Worm (Caenorhabditis elegans) whole organism, L1 larva: Measurements from ENCODE around the gene F42A10.5.

ENCODE experiments used
- C16A3.4 ChIP-seq: fragments of 150-350 bp; optimal IDR thresholded peaks from 2 replicates; lab custom pipeline; 2014; ENCODE audit warnings: missing biosample characterization, missing genetic modification characterization
- F16B12.6 ChIP-seq: fragments of 150-350 bp; optimal IDR thresholded peaks from 2 replicates; lab custom pipeline; 2014; ENCODE audit warnings: missing biosample characterization, missing genetic modification characterization
- aly-2 ChIP-seq: fragments of 150-350 bp; optimal IDR thresholded peaks from 2 replicates; lab custom pipeline; 2014; ENCODE audit warnings: missing biosample characterization, missing genetic modification characterization
- blmp-1 ChIP-seq: fragments of 150-350 bp; optimal IDR thresholded peaks from 2 replicates; lab custom pipeline; 2014; ENCODE audit warnings: missing biosample characterization, missing genetic modification characterization
- ceh-63 ChIP-seq: fragments of 200-800 bp; sonication (Bioruptor generic); optimal IDR thresholded peaks from 2 replicates; lab custom pipeline; 2018; ENCODE audit warnings: mild to moderate bottlenecking, missing genetic modification characterization, missing compliant biosample characterization
- ceh-8 ChIP-seq: fragments of 200-800 bp; sonication (Bioruptor generic); optimal IDR thresholded peaks from 2 replicates; lab custom pipeline; 2018; ENCODE audit warnings: mild to moderate bottlenecking, missing genetic modification characterization, moderate library complexity, missing compliant biosample characterization
- dpl-1 ChIP-seq, 3 experiments: fragments of 150-350 bp in 2 of 3; sonication (generic microtip) in 1 of 3; optimal IDR thresholded peaks; 2 replicates each; lab custom pipeline; 2014 to 2017; ENCODE audit warnings: missing biosample characterization in 3 of 3, missing genetic modification characterization in 3 of 3, missing genetic modification reagents in 3 of 3
- egl-27 ChIP-seq, 2 experiments: fragments of 150-350 bp in 1 of 2; sonication (generic microtip); optimal IDR thresholded peaks; 3 replicates each; lab custom pipeline; 2017 to 2018; ENCODE audit warnings: missing biosample characterization in 2 of 2, missing genetic modification characterization in 2 of 2, missing genetic modification reagents in 2 of 2
- elt-2 ChIP-seq: sonication (generic microtip); optimal IDR thresholded peaks from 2 replicates; lab custom pipeline; 2016; ENCODE audit warnings: missing genetic modification characterization, mild to moderate bottlenecking, inconsistent platforms, missing compliant biosample characterization, missing genetic modification reagents
- ets-5 ChIP-seq: fragments of 200-800 bp; sonication (Bioruptor generic); IDR thresholded peaks from 2 replicates; pipeline ENCODE4 v1.3.6; 2022; ENCODE audit warnings: missing genetic modification characterization, missing compliant biosample characterization
- fkh-4 ChIP-seq: sonication (generic microtip); optimal IDR thresholded peaks from 2 replicates; lab custom pipeline; 2016; ENCODE audit warnings: missing compliant biosample characterization, missing genetic modification characterization, borderline replicate concordance
- hlh-17 ChIP-seq: fragments of 200-800 bp; sonication (Bioruptor generic); optimal IDR thresholded peaks from 2 replicates; lab custom pipeline; 2018; ENCODE audit warnings: missing genetic modification characterization, mild to moderate bottlenecking, missing compliant biosample characterization, moderate library complexity, borderline replicate concordance
- hlh-4 ChIP-seq: sonication (generic microtip); optimal IDR thresholded peaks from 2 replicates; lab custom pipeline; 2016; ENCODE audit warnings: mild to moderate bottlenecking, missing genetic modification characterization, missing compliant biosample characterization
- hpl-2 ChIP-seq: fragments of 150-350 bp; optimal IDR thresholded peaks from 2 replicates; lab custom pipeline; 2014; ENCODE audit warnings: missing biosample characterization, missing genetic modification reagents, missing genetic modification characterization
- jun-1 ChIP-seq: fragments of 150-350 bp; optimal IDR thresholded peaks from 2 replicates; lab custom pipeline; 2014; ENCODE audit warnings: missing biosample characterization, missing genetic modification reagents, missing genetic modification characterization
- lin-13 ChIP-seq: fragments of 150-350 bp; optimal IDR thresholded peaks from 2 replicates; lab custom pipeline; 2014; ENCODE audit warnings: missing biosample characterization, missing genetic modification reagents, missing genetic modification characterization
- lin-14 ChIP-seq: fragments of 200-800 bp; sonication (Bioruptor generic); optimal IDR thresholded peaks from 2 replicates; lab custom pipeline; 2018; ENCODE audit warnings: mild to moderate bottlenecking, missing genetic modification characterization, moderate library complexity, missing compliant biosample characterization
- lin-35 ChIP-seq, 2 experiments: fragments of 150-350 bp; optimal IDR thresholded peaks; 2 replicates each; lab custom pipeline; 2014; ENCODE audit warnings: missing biosample characterization in 2 of 2, missing genetic modification characterization in 2 of 2, missing genetic modification reagents in 2 of 2
- lsy-2 ChIP-seq, 2 experiments: fragments of 150-350 bp; optimal IDR thresholded peaks; 2 replicates each; lab custom pipeline; 2014; ENCODE audit warnings: missing biosample characterization in 2 of 2, missing genetic modification characterization in 2 of 2
- mab-9 ChIP-seq: fragments of 200-800 bp; sonication (Bioruptor generic); IDR thresholded peaks from 2 replicates; pipeline ENCODE4 v1.3.6; 2022; ENCODE audit warnings: missing genetic modification reagents, missing genetic modification characterization, missing compliant biosample characterization
- mef-2 ChIP-seq: fragments of 150-350 bp; optimal IDR thresholded peaks from 2 replicates; lab custom pipeline; 2014; ENCODE audit warnings: missing biosample characterization, missing genetic modification characterization
- mep-1 ChIP-seq: fragments of 150-350 bp; optimal IDR thresholded peaks from 2 replicates; lab custom pipeline; 2014; ENCODE audit warnings: missing biosample characterization, missing genetic modification characterization
- nhr-11 ChIP-seq: fragments of 150-350 bp; optimal IDR thresholded peaks from 2 replicates; lab custom pipeline; 2014; ENCODE audit warnings: missing biosample characterization, missing genetic modification characterization
- nhr-20 ChIP-seq: sonication (generic microtip); optimal IDR thresholded peaks from 2 replicates; lab custom pipeline; 2016; ENCODE audit warnings: mild to moderate bottlenecking, missing genetic modification characterization, missing compliant biosample characterization
- nhr-47 ChIP-seq: sonication (generic microtip); optimal IDR thresholded peaks from 2 replicates; lab custom pipeline; 2016; ENCODE audit warnings: mild to moderate bottlenecking, missing genetic modification characterization, moderate library complexity, missing compliant biosample characterization
- nhr-71 ChIP-seq: sonication (generic microtip); optimal IDR thresholded peaks from 2 replicates; lab custom pipeline; 2016; ENCODE audit warnings: mild to moderate bottlenecking, missing genetic modification characterization, moderate library complexity, missing compliant biosample characterization
- nhr-77 ChIP-seq: fragments of 150-350 bp; optimal IDR thresholded peaks from 2 replicates; lab custom pipeline; 2014; ENCODE audit warnings: missing biosample characterization, missing genetic modification characterization
- nhr-85 ChIP-seq: sonication (generic microtip); peaks from one replicate; lab custom pipeline; 2016; ENCODE audit warnings: missing genetic modification characterization, inconsistent platforms, missing compliant biosample characterization
- nhr-90 ChIP-seq: sonication (generic microtip); optimal IDR thresholded peaks from 2 replicates; lab custom pipeline; 2016; ENCODE audit warnings: mild to moderate bottlenecking, missing genetic modification characterization, missing compliant biosample characterization; ENCODE audit not compliant: poor library complexity
- pag-3 ChIP-seq: sonication (generic microtip); optimal IDR thresholded peaks from 2 replicates; lab custom pipeline; 2017; ENCODE audit warnings: missing genetic modification characterization, mild to moderate bottlenecking, missing compliant biosample characterization, antibody characterized with exemption, borderline replicate concordance; ENCODE audit not compliant: insufficient read depth
- pax-3 ChIP-seq: fragments of 200-800 bp; sonication (Bioruptor generic); optimal IDR thresholded peaks from 2 replicates; lab custom pipeline; 2018; ENCODE audit warnings: mild to moderate bottlenecking, missing genetic modification characterization, moderate library complexity, missing compliant biosample characterization
- sox-4 ChIP-seq: sonication (generic microtip); optimal IDR thresholded peaks from 2 replicates; lab custom pipeline; 2016; ENCODE audit warnings: missing genetic modification characterization, missing compliant biosample characterization
- sptf-1 ChIP-seq: fragments of 150-350 bp; optimal IDR thresholded peaks from 2 replicates; lab custom pipeline; 2014; ENCODE audit warnings: missing biosample characterization, missing genetic modification characterization
- sup-37 ChIP-seq: fragments of 200-800 bp; sonication (Bioruptor generic); optimal IDR thresholded peaks from 2 replicates; lab custom pipeline; 2018; ENCODE audit warnings: mild to moderate bottlenecking, missing genetic modification characterization, missing compliant biosample characterization
- tbx-2 ChIP-seq: sonication (generic microtip); optimal IDR thresholded peaks from 2 replicates; lab custom pipeline; 2016; ENCODE audit warnings: missing genetic modification characterization, missing compliant biosample characterization
- unc-62 ChIP-seq: fragments of 150-350 bp; optimal IDR thresholded peaks from 2 replicates; lab custom pipeline; 2014; ENCODE audit warnings: missing biosample characterization, missing genetic modification reagents, missing genetic modification characterization
- unc-98 ChIP-seq: fragments of 200-800 bp; sonication (Bioruptor generic); IDR thresholded peaks from 2 replicates; pipeline ENCODE4 v1.3.6; 2022; ENCODE audit warnings: missing genetic modification characterization, missing compliant biosample characterization
- xbp-1 ChIP-seq: sonication (generic microtip); optimal IDR thresholded peaks from 2 replicates; lab custom pipeline; 2016; ENCODE audit warnings: missing genetic modification characterization, missing compliant biosample characterization
- zag-1 ChIP-seq: fragments of 150-350 bp; optimal IDR thresholded peaks from 2 replicates; lab custom pipeline; 2014; ENCODE audit warnings: missing biosample characterization, missing genetic modification characterization
- ztf-4 ChIP-seq: fragments of 150-350 bp; optimal IDR thresholded peaks from 2 replicates; lab custom pipeline; 2014; ENCODE audit warnings: missing biosample characterization, missing genetic modification characterization

The F42A10.5 gene

DNA sequence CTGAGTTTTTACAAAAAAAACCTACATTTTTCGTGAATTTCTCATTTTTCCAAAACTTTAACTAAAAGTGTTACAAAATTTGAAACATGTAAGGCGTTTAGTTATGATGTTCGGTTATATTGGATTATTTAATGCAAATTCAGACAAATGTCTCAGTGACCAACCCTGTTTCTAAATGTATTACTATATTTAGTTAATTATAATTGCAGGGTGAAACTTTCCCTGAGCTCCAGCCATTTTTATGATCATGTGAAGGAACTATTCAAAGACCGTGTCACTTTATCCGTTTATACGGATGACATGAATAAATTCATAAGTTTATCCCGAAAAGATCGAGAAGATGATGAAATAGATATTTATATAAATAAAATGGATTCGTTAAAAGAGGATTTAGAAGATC, 17.5 kb upstream of the F42A10.5 start, which contains the start of gene C23G10.5:
Gene C23G10.5, plus strand, starts transcription at position 301 of the 400 bp plus-strand sequence.
- TF ChIP-seq sox-4 (tag; lab: Kevin White, UChicago) (no peak), aly-2 (tag; lab: Kevin White, UChicago) (no peak), mep-1 (tag; lab: Kevin White, UChicago) (no peak), nhr-77 (tag; lab: Kevin White, UChicago) (no peak), nhr-71 (no peak), ztf-4 (tag; lab: Kevin White, UChicago) (no peak), egl-27 (tag; optimal IDR thresholded peaks at IDR 0.05; lab: Kevin White, UChicago) (no peak), ceh-8 (GFP tag; lab: Kevin White, UChicago) (no peak), nhr-47 (no peak), dpl-1 (GFP tag; optimal IDR thresholded peaks at IDR 0.05; lab: Kevin White, UChicago) (no peak), mab-9 (no peak), ceh-63 (GFP tag; lab: Kevin White, UChicago) (no peak), C16A3.4 (tag; lab: Kevin White, UChicago) (no peak), ets-5 (GFP tag; lab: Robert Waterston, UW) (no peak), pag-3 (tag; lab: Kevin White, UChicago) (no peak), unc-62 (GFP tag; lab: Kevin White, UChicago) (no peak)

DNA sequence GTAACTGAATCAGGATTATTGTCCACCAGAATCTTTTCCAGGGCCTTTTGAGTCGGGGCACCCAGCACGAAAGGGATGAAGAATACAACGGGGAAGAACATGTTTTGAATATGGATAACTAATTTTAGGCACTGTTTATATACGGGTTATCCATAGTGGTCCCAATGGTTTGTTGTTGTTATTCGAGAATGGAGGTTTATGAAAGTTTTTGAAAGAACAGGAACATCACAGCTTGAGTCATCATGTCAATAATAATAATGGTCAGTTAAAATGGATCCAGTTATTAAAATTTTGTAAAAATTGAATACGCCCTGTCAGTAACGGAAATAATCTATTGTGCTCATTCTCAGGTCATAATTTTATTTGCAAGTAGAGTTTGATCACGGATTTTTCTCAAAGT, 9.8 kb upstream of the F42A10.5 start, which contains the start of gene nas-28:
Gene nas-28, minus strand, starts transcription at position 101 of the 400 bp plus-strand sequence.
- TF ChIP-seq F16B12.6 (tag; lab: Kevin White, UChicago) (no peak), blmp-1 (tag; lab: Kevin White, UChicago) (no peak), hpl-2 (no peak), nhr-11 (tag; lab: Kevin White, UChicago) (no peak), lin-35 (GFP tag; optimal IDR thresholded peaks at IDR 0.05; lab: Kevin White, UChicago) (no peak), xbp-1 (tag; lab: Kevin White, UChicago) (no peak), tbx-2 (no peak), sptf-1 (no peak), nhr-71 (no peak), ceh-8 (GFP tag; lab: Kevin White, UChicago) (no peak), egl-27 (tag; optimal IDR thresholded peaks at IDR 0.05; lab: Kevin White, UChicago) (no peak), fkh-4 (tag; lab: Kevin White, UChicago) (no peak), zag-1 (no peak), mef-2 (tag; lab: Kevin White, UChicago) (no peak), lsy-2 (tag; optimal IDR thresholded peaks at IDR 0.05; lab: Kevin White, UChicago) (no peak), sup-37 (no peak)

DNA sequence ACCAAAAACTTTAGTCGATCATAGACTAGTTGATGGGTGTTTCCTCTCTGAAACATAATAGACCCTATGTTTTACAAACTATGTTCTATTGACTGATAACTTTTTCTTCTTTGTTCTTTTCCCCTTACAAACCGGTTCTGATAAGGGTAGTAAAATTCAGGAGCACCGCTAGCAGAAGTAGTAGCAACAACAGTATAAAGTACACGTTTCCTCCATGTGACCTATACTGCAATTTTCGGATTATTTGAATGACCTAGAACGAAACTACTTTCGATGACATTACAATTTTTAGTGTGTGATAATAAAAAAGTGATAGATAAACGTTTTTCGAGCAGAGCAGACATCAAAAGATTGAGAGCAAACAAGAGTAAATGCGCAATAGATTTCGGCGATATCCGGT, 7.0 kb upstream of the F42A10.5 start:
- TF ChIP-seq jun-1 (tag; lab: Kevin White, UChicago): no peak
- peak; percentile 96 for TF ChIP-seq elt-2 (tag; lab: Kevin White, UChicago)
- TF ChIP-seq lin-14 (GFP tag; lab: Kevin White, UChicago): peak; percentile 31
- TF ChIP-seq unc-98 (GFP tag; lab: Robert Waterston, UW): no peak
- TF ChIP-seq nhr-71: peak; percentile 37
- TF ChIP-seq lin-35 (GFP tag; optimal IDR thresholded peaks at IDR 0.05; lab: Kevin White, UChicago): peak in 1 of 2 experiments; percentile 50
- TF ChIP-seq lin-13: no peak
- peak; percentile 32 for TF ChIP-seq nhr-85 (tag; lab: Kevin White, UChicago)
- TF ChIP-seq nhr-90 (tag; lab: Kevin White, UChicago): peak; percentile 1
- TF ChIP-seq tbx-2: no peak
- TF ChIP-seq hlh-17 (GFP tag; lab: Kevin White, UChicago): no peak
- peak; percentile 31 for TF ChIP-seq nhr-20 (tag; lab: Kevin White, UChicago)
- no peak for TF ChIP-seq pax-3 (tag; lab: Kevin White, UChicago)
- no peak for TF ChIP-seq hlh-4
